Fruit fly (Drosophila melanogaster) Kc167 (cell line): ENCODE measurements around the gene firl.

Source experiments
- Myc ChIP-seq: fragments of >200 bp; optimal IDR thresholded peaks from 2 replicates; lab custom pipeline; 2017; ENCODE audit warnings: missing external identifiers
- Sin3A ChIP-seq: fragments of >200 bp; optimal IDR thresholded peaks from 2 replicates; lab custom pipeline; 2018; ENCODE audit warnings: missing external identifiers
- h ChIP-seq: fragments of >200 bp; optimal IDR thresholded peaks from 3 replicates; lab custom pipeline; 2018; ENCODE audit warnings: missing external identifiers
- insv ChIP-seq: fragments of >200 bp; optimal IDR thresholded peaks from 3 replicates; lab custom pipeline; 2018; ENCODE audit warnings: missing external identifiers
- psq ChIP-seq: fragments of >200 bp; optimal IDR thresholded peaks from 2 replicates; lab custom pipeline; 2017; ENCODE audit warnings: missing external identifiers
- ttk ChIP-seq: sonication (Bioruptor generic); optimal IDR thresholded peaks from 2 replicates; lab custom pipeline; 2017; ENCODE audit warnings: missing external identifiers

DNA sequence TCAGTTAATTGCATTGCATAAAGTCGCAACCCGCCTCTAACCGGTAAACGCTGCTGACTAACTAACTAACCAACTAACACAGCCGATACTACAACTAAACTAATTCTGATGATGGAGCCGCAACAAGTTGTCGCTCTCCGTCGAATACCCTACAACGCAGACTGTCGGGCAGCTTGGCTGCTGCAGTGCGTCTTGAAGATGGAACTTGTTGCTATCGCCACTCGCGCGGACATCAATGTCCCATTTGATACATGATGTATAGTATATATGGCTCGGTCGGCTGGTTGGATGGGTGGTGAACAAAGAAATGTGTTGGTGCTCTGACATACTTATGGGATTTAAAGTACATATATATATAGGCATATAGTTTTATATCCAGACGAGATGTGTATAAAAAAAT lies 41.1 kb downstream of the firl start:
- no peak for TF ChIP-seq Sin3A
- TF ChIP-seq insv (lab: Kevin White, UChicago): no peak
- TF ChIP-seq psq (lab: Kevin White, UChicago): no peak
- TF ChIP-seq h (lab: Kevin White, UChicago): no peak
- no peak for TF ChIP-seq ttk
- TF ChIP-seq Myc: no peak
